Fruit fly (Drosophila melanogaster) whole organism, pupa: ENCODE results near the gene CG43367.

Source experiments
- CG10348 ChIP-seq: fragments of 200-800 bp; sonication (Bioruptor generic); IDR thresholded peaks from 2 replicates; pipeline ENCODE4 v1.3.6; 2022; ENCODE audit warnings: missing biosample characterization, missing genetic modification characterization
- CG17806 ChIP-seq: fragments of 200-800 bp; sonication (Bioruptor generic); optimal IDR thresholded peaks from 2 replicates; lab custom pipeline; 2018; ENCODE audit warnings: missing biosample characterization, mild to moderate bottlenecking, missing genetic modification characterization, moderate library complexity
- CG32121 ChIP-seq: fragments of 200-800 bp; sonication (Bioruptor generic); IDR thresholded peaks from 2 replicates; pipeline ENCODE4 v1.3.6; 2022; ENCODE audit warnings: missing biosample characterization, missing genetic modification characterization
- EcR ChIP-seq: fragments of 200-800 bp; sonication (Bioruptor generic); optimal IDR thresholded peaks from 3 replicates; lab custom pipeline; 2019; ENCODE audit warnings: missing biosample characterization, missing genetic modification characterization, mild to moderate bottlenecking, moderate library complexity, missing genetic modification reagents

DNA sequence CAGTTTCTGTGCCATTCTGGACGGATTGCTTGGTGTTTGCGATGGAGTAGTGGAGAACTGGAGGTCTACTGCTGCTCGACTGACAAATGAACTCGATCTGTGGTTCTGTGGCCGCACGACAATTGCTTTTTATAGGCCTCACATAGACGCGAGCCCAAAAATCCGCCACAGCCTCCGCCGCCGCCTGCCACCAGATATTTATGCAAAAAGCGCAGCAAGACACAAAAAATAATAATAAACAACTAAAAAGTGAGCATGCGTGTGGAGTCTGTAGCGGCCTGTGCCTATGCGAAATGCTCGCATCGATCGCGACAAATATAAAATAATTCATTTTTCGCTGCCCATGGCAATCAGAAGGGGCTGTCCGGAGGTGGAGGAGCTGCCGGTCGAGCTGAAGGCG, 15.3 kb downstream of the CG43367 start, which contains the start of gene Cpr64Aa:
- no peak for TF ChIP-seq EcR (GFP tag; lab: Kevin White, UChicago)
- TF ChIP-seq CG17806 (tag; lab: Kevin White, UChicago), result no peak
- no peak for TF ChIP-seq CG32121 (GFP tag; lab: Robert Waterston, UW)
- TF ChIP-seq CG10348 (GFP tag; lab: Robert Waterston, UW), result no peak
